Worm (Caenorhabditis elegans): ENCODE results near the gene C03B1.3.
A peak's percentile ranks its signal among the peaks of the same experiment; 100 is the strongest.

DNA sequence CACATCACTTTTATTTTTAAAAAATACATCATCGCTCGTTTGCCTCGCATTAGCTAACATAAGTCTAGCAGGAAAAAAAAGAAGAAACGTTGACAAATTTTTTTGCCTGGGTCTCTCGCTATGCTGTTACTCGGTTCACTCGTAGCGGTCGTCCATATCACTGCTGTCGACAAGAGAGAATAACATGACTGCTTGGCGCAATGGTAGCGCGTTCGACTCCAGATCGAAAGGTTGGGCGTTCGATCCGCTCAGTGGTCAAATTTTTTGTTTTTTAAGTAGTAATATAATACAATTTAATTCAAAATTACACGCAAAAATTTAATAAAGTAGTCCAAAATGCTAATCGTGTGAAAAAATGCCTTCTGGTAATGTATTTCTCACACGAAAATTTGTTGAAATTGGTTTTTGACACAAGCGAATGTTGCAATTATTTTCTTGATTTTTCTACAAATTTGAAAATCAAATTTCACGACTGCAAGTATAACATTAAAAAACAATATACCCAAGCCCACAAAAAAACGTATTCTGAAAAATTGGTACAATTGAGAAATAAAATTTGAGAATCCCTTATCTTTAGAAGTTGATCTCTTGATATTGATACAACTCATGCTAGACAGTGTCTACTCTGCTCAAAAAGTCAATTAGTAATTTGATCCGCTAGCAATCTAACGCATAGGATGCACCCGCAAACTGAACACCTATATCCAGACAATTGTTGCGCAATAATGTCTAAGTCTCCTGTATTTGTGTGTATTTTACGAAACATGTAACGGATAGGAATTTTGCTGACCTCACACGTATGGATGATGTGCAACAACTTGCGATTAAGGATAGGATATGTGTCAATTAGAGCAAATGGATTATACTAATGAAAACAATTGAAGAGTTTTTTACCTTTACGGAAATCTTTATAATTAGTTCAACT is 5.6 kb downstream of the C03B1.3 start:
- peak; percentile 79 for TF ChIP-seq drap-1 (GFP tag; optimal IDR thresholded peaks at IDR 0.05)
- TF ChIP-seq mls-2 (tag; optimal IDR thresholded peaks at IDR 0.05), result peak; percentile 77
